Fruit fly (Drosophila melanogaster) whole organism, embryonic: ENCODE results near the gene Or67a.

Experiments
- CG17328 ChIP-seq: fragments of 200-800 bp; sonication (Bioruptor generic); IDR thresholded peaks from 2 replicates; pipeline ENCODE4 v1.3.6; 2022; ENCODE audit warnings: missing biosample characterization, missing genetic modification characterization
- CG18599 ChIP-seq: fragments of 200-800 bp; sonication (Bioruptor generic); optimal IDR thresholded peaks from 3 replicates; lab custom pipeline; 2017; ENCODE audit warnings: missing biosample characterization, missing genetic modification characterization, mild to moderate bottlenecking, moderate library complexity, missing genetic modification reagents
- Drgx ChIP-seq: fragments of 200-800 bp; sonication (Bioruptor generic); IDR thresholded peaks from 2 replicates; pipeline ENCODE4 v1.3.6; 2022; ENCODE audit warnings: missing biosample characterization, missing genetic modification characterization
- Scr ChIP-seq: fragments of 200-800 bp; sonication (Bioruptor generic); IDR thresholded peaks from 2 replicates; pipeline ENCODE4 v1.3.6; 2022; ENCODE audit warnings: missing biosample characterization, missing genetic modification characterization; ENCODE audit not compliant: partially characterized antibody
- ap ChIP-seq: fragments of 200-800 bp; sonication (Bioruptor generic); IDR thresholded peaks from 2 replicates; pipeline ENCODE4 v1.3.6; 2022; ENCODE audit warnings: missing biosample characterization, missing genetic modification characterization
- ewg ChIP-seq: fragments of 200-800 bp; sonication (Bioruptor generic); optimal IDR thresholded peaks from 3 replicates; lab custom pipeline; 2017; ENCODE audit warnings: mild to moderate bottlenecking, missing biosample characterization, missing genetic modification reagents, missing genetic modification characterization
- gt ChIP-seq: fragments of 200-800 bp; sonication (Bioruptor generic); IDR thresholded peaks from 2 replicates; pipeline ENCODE4 v1.3.6; 2022; ENCODE audit warnings: missing biosample characterization, missing genetic modification characterization
- pan ChIP-seq, 4 experiments: fragments of >200 bp in 3 of 4; fragments of 200-800 bp in 1 of 4; sonication (Bioruptor generic) in 1 of 4; optimal IDR thresholded peaks in 3 of 4; IDR thresholded peaks in 1 of 4; 2 replicates each; pipeline versions ENCODE4 v1.3.6 to Lab custom; 2017 to 2022; ENCODE audit warnings: missing biosample characterization in 2 of 4, missing genetic modification characterization in 2 of 4, mixed read lengths in 1 of 4
- sens-2 ChIP-seq: fragments of 200-800 bp; sonication (Bioruptor generic); IDR thresholded peaks from 2 replicates; pipeline ENCODE4 v1.3.6; 2022; ENCODE audit warnings: missing biosample characterization, missing genetic modification characterization
- so ChIP-seq: fragments of 200-800 bp; sonication (Bioruptor generic); IDR thresholded peaks from 3 replicates; pipeline ENCODE4 v1.3.6; 2022; ENCODE audit warnings: missing biosample characterization, missing genetic modification characterization
- wek ChIP-seq: fragments of 200-800 bp; sonication (Bioruptor generic); optimal IDR thresholded peaks from 3 replicates; lab custom pipeline; 2018; ENCODE audit warnings: missing biosample characterization, mild to moderate bottlenecking, missing genetic modification characterization, moderate library complexity

- TF ChIP-seq Drgx (GFP tag; lab: Robert Waterston, UW) = no peak
- TF ChIP-seq CG18599 (GFP tag; lab: Kevin White, UChicago) = no peak
- no peak for TF ChIP-seq ewg (GFP tag; lab: Kevin White, UChicago)
- no peak for TF ChIP-seq wek (GFP tag; lab: Kevin White, UChicago)
- TF ChIP-seq CG17328 (GFP tag; lab: Robert Waterston, UW) = no peak
- no peak for TF ChIP-seq so (GFP tag; lab: Robert Waterston, UW)
- no peak for TF ChIP-seq gt (GFP tag; lab: Robert Waterston, UW)
- TF ChIP-seq Scr (GFP tag; lab: Robert Waterston, UW) = no peak
- no peak for TF ChIP-seq pan (optimal IDR thresholded peaks at IDR 0.05; lab: Kevin White, UChicago)
- TF ChIP-seq pan (GFP tag; optimal IDR thresholded peaks at IDR 0.05 in 1 of 2, IDR thresholded peaks at IDR 0.05 in 1 of 2) = no peak
- TF ChIP-seq ap (GFP tag; lab: Robert Waterston, UW) = no peak
- TF ChIP-seq sens-2 (GFP tag; lab: Robert Waterston, UW) = no peak
Measured at dm6 chr3L:9501298-9501697, 27.6 kb upstream of the Or67a start.
